Worm (Caenorhabditis elegans): ENCODE results near the gene ufd-1.

- TF ChIP-seq W03F9.2 (tag; optimal IDR thresholded peaks at IDR 0.05) (no peak), dao-5 (tag; optimal IDR thresholded peaks at IDR 0.05) (no peak)
Observed at ce11 chrIV:12287628-12288027, 43.1 kb downstream of the ufd-1 start, which contains the start of gene erl-1.
